Fruit fly (Drosophila melanogaster): Measurements from ENCODE around the gene CG42354.
A peak's percentile ranks its signal among the peaks of the same experiment; 100 is the strongest.

CG42354 gene

DNA sequence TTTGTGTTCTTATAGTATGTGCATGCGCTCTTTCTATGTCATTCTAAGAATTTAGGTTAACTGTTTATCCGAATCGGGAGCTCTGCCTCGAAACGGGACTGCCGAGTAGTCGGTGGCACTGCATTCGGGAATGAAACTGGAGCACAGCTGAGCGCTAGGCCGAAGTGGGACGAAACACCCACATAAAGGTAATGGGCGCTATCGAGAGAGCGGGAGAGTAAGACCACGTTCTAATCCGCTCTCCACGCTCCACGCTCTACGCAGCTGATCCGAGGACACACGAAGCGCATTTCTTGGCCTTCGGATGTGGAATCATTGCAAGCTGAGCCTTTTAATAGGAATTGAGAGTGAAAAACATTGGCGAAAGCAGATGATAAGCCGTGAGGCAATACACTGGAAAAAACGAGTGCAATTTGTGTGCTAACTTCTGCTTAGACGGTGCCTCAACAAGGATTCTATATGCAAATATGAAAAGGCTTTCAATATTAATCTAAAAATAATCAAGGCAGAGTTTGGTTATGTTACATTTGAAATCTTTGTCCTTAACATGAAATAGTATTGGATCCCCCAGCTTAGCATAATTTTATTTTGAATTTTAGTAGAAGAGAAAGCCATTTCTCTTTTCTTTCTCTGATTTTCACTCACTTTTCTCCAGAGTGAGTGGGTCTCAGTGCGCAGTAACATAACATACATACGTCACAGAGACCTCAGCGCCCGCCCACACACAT, 18.7 kb downstream of the CG42354 start (continued):
- no peak for TF ChIP-seq tio (GFP tag; optimal IDR thresholded peaks at IDR 0.05)
- no peak for TF ChIP-seq dati (GFP tag; IDR thresholded peaks at IDR 0.05)
- no peak for TF ChIP-seq Ssrp (tag; optimal IDR thresholded peaks at IDR 0.05)
- no peak for TF ChIP-seq NC2α (GFP tag; optimal IDR thresholded peaks at IDR 0.05)
- TF ChIP-seq Dref (GFP tag; IDR thresholded peaks at IDR 0.05): no peak
- no peak for TF ChIP-seq bbx (GFP tag; IDR thresholded peaks at IDR 0.05; ENCODE audit: partially characterized antibody)
- no peak for TF ChIP-seq Gug (GFP tag; IDR thresholded peaks at IDR 0.05)
- no peak for TF ChIP-seq sens-2 (GFP tag; IDR thresholded peaks at IDR 0.05)
- no peak for TF ChIP-seq tup (GFP tag; optimal IDR thresholded peaks at IDR 0.05)
- TF ChIP-seq C15 (GFP tag; IDR thresholded peaks at IDR 0.05): no peak
- TF ChIP-seq gro (GFP tag; optimal IDR thresholded peaks at IDR 0.05): no peak
- TF ChIP-seq row (GFP tag; IDR thresholded peaks at IDR 0.05): peak; percentile 65; the same call in 2 of the 3 replicates
- no peak for TF ChIP-seq Lpt (GFP tag; optimal IDR thresholded peaks at IDR 0.05)
- no peak for TF ChIP-seq ems (GFP tag; optimal IDR thresholded peaks at IDR 0.05)
- TF ChIP-seq emc (GFP tag; optimal IDR thresholded peaks at IDR 0.05): no peak
- no peak for TF ChIP-seq CG13624 (GFP tag; optimal IDR thresholded peaks at IDR 0.05)
- TF ChIP-seq rib (GFP tag; IDR thresholded peaks at IDR 0.05): no peak
- no peak for TF ChIP-seq Hr51 (GFP tag; optimal IDR thresholded peaks at IDR 0.05)
- TF ChIP-seq toy (GFP tag; IDR thresholded peaks at IDR 0.05): no peak
- TF ChIP-seq CG6683 (GFP tag; optimal IDR thresholded peaks at IDR 0.05): peak; percentile 7
- peak; percentile 13 for TF ChIP-seq ind (GFP tag; optimal IDR thresholded peaks at IDR 0.05)
- TF ChIP-seq CG10462 (GFP tag; optimal IDR thresholded peaks at IDR 0.05): no peak
- no peak for TF ChIP-seq CG11398 (GFP tag; optimal IDR thresholded peaks at IDR 0.05)
- no peak for TF ChIP-seq HLH4C (GFP tag; IDR thresholded peaks at IDR 0.05; ENCODE audit: partially characterized antibody)
- no peak for TF ChIP-seq Hey (tag; optimal IDR thresholded peaks at IDR 0.05)
- no peak for TF ChIP-seq CG8388 (GFP tag; optimal IDR thresholded peaks at IDR 0.05)
- no peak for TF ChIP-seq CG10431 (GFP tag; optimal IDR thresholded peaks at IDR 0.05)
- no peak for TF ChIP-seq aop (GFP tag; IDR thresholded peaks at IDR 0.05)
- 0 out of 2 replicates have a peak, but pooled peaks have one; percentile 6 for TF ChIP-seq sob (GFP tag; IDR thresholded peaks at IDR 0.05)
- TF ChIP-seq Oli (tag; optimal IDR thresholded peaks at IDR 0.05): no peak
- TF ChIP-seq sd (tag; optimal IDR thresholded peaks at IDR 0.05): no peak
- TF ChIP-seq Lim3 (GFP tag; IDR thresholded peaks at IDR 0.05): no peak
- no peak for TF ChIP-seq ro (GFP tag; IDR thresholded peaks at IDR 0.05)
- TF ChIP-seq CG2202 (tag; optimal IDR thresholded peaks at IDR 0.05): no peak
- TF ChIP-seq Atf6 (GFP tag; IDR thresholded peaks at IDR 0.05): 0 out of 2 replicates have a peak, but pooled peaks have one; percentile 26
- TF ChIP-seq Hr39 (optimal IDR thresholded peaks at IDR 0.05): no peak
- TF ChIP-seq D19A (tag; optimal IDR thresholded peaks at IDR 0.05): peak; percentile 9
- TF ChIP-seq ci (GFP tag; IDR thresholded peaks at IDR 0.05): no peak
- no peak for TF ChIP-seq NfI (GFP tag; optimal IDR thresholded peaks at IDR 0.05)
- TF ChIP-seq CG31441 (GFP tag; IDR thresholded peaks at IDR 0.05): no peak
- no peak for TF ChIP-seq Jarid2 (GFP tag; optimal IDR thresholded peaks at IDR 0.05)
- no peak for TF ChIP-seq Scr (GFP tag; IDR thresholded peaks at IDR 0.05; ENCODE audit: partially characterized antibody)
- no peak for TF ChIP-seq CG13123 (GFP tag; optimal IDR thresholded peaks at IDR 0.05)
- TF ChIP-seq CG14965 (GFP tag; optimal IDR thresholded peaks at IDR 0.05; ENCODE audit: borderline replicate concordance): no peak
- no peak for TF ChIP-seq CG32767 (GFP tag; IDR thresholded peaks at IDR 0.05)
- peak; percentile 23 for TF ChIP-seq Hand (GFP tag; optimal IDR thresholded peaks at IDR 0.05)
- TF ChIP-seq Ets65A (GFP tag): peak; percentile 81
- no peak for TF ChIP-seq NC2β (GFP tag; optimal IDR thresholded peaks at IDR 0.05)
- no peak for TF ChIP-seq Poxn (GFP tag; IDR thresholded peaks at IDR 0.05)
- TF ChIP-seq Sox100B (GFP tag; optimal IDR thresholded peaks at IDR 0.05): peak; percentile 23
- no peak for TF ChIP-seq crc (GFP tag; optimal IDR thresholded peaks at IDR 0.05)
